Worm (Caenorhabditis elegans) whole organism, mixed stage, embryonic: ENCODE results near the gene B0284.3.

Experiments
- M03D4.4 ChIP-seq: sonication (generic microtip); optimal IDR thresholded peaks from 2 replicates; lab custom pipeline; 2017; ENCODE audit warnings: mild to moderate bottlenecking, missing genetic modification characterization, missing compliant biosample characterization
- bed-3 ChIP-seq: fragments of 200-800 bp; sonication (Bioruptor generic); optimal IDR thresholded peaks from 3 replicates; lab custom pipeline; 2018; ENCODE audit warnings: mild to moderate bottlenecking, missing genetic modification characterization, moderate library complexity, missing compliant biosample characterization
- blmp-1 ChIP-seq: fragments of 150-350 bp; optimal IDR thresholded peaks from 2 replicates; lab custom pipeline; 2014; ENCODE audit warnings: missing biosample characterization, missing genetic modification characterization
- ceh-39 ChIP-seq: fragments of 150-350 bp; optimal IDR thresholded peaks from 2 replicates; lab custom pipeline; 2014; ENCODE audit warnings: missing biosample characterization, missing genetic modification characterization
- ceh-43 ChIP-seq: fragments of 200-800 bp; sonication (Bioruptor generic); optimal IDR thresholded peaks from 2 replicates; lab custom pipeline; 2018; ENCODE audit warnings: mild to moderate bottlenecking, missing genetic modification characterization, moderate library complexity, missing compliant biosample characterization
- ceh-83 ChIP-seq: fragments of 200-800 bp; sonication (Bioruptor generic); optimal IDR thresholded peaks from 2 replicates; lab custom pipeline; 2018; ENCODE audit warnings: mild to moderate bottlenecking, missing genetic modification characterization, missing compliant biosample characterization
- ces-1 ChIP-seq: fragments of 150-350 bp; optimal IDR thresholded peaks from 2 replicates; lab custom pipeline; 2014; ENCODE audit warnings: missing biosample characterization, missing genetic modification reagents, missing genetic modification characterization
- cnd-1 ChIP-seq: fragments of 200-800 bp; sonication (Bioruptor generic); optimal IDR thresholded peaks from 2 replicates; lab custom pipeline; 2018; ENCODE audit warnings: mild to moderate bottlenecking, missing genetic modification characterization, missing compliant biosample characterization
- drap-1 ChIP-seq: fragments of 200-800 bp; sonication (Bioruptor generic); optimal IDR thresholded peaks from 3 replicates; lab custom pipeline; 2018; ENCODE audit warnings: mild to moderate bottlenecking, missing genetic modification characterization, missing compliant biosample characterization
- elt-1 ChIP-seq: sonication (generic microtip); optimal IDR thresholded peaks from 2 replicates; lab custom pipeline; 2017; ENCODE audit warnings: missing genetic modification characterization, mild to moderate bottlenecking, missing compliant biosample characterization, antibody characterized with exemption, moderate library complexity, borderline replicate concordance; ENCODE audit not compliant: insufficient read depth
- elt-3 ChIP-seq: fragments of 150-350 bp; optimal IDR thresholded peaks from 2 replicates; lab custom pipeline; 2014; ENCODE audit warnings: missing biosample characterization, missing genetic modification characterization
- flh-1 ChIP-seq: fragments of 200-800 bp; sonication (Bioruptor generic); optimal IDR thresholded peaks from 2 replicates; lab custom pipeline; 2018; ENCODE audit warnings: mild to moderate bottlenecking, missing genetic modification characterization, moderate library complexity, missing compliant biosample characterization
- ham-2 ChIP-seq: fragments of 200-800 bp; sonication (Bioruptor generic); optimal IDR thresholded peaks from 2 replicates; lab custom pipeline; 2018; ENCODE audit warnings: mild to moderate bottlenecking, missing genetic modification characterization, missing compliant biosample characterization
- lin-13 ChIP-seq: fragments of 150-350 bp; optimal IDR thresholded peaks from 2 replicates; lab custom pipeline; 2014; ENCODE audit warnings: missing biosample characterization, missing genetic modification characterization
- lin-32 ChIP-seq: fragments of 200-800 bp; sonication (Bioruptor generic); optimal IDR thresholded peaks from 2 replicates; lab custom pipeline; 2018; ENCODE audit warnings: mild to moderate bottlenecking, missing genetic modification characterization, missing compliant biosample characterization
- mab-5 ChIP-seq: fragments of 150-350 bp; optimal IDR thresholded peaks from 2 replicates; lab custom pipeline; 2014; ENCODE audit warnings: missing biosample characterization, missing genetic modification characterization
- mls-2 ChIP-seq: sonication (generic microtip); optimal IDR thresholded peaks from 2 replicates; lab custom pipeline; 2016; ENCODE audit warnings: mild to moderate bottlenecking, missing genetic modification characterization, moderate library complexity, missing compliant biosample characterization
- nhr-12 ChIP-seq: fragments of 150-350 bp; optimal IDR thresholded peaks from 2 replicates; lab custom pipeline; 2014; ENCODE audit warnings: missing biosample characterization, missing genetic modification characterization
- nhr-2 ChIP-seq: fragments of 150-350 bp; optimal IDR thresholded peaks from 2 replicates; lab custom pipeline; 2014; ENCODE audit warnings: missing biosample characterization, missing genetic modification characterization
- nhr-237 ChIP-seq: fragments of 150-350 bp; optimal IDR thresholded peaks from 2 replicates; lab custom pipeline; 2014; ENCODE audit warnings: missing biosample characterization, missing genetic modification characterization
- nhr-28 ChIP-seq: fragments of 150-350 bp; optimal IDR thresholded peaks from 2 replicates; lab custom pipeline; 2014; ENCODE audit warnings: missing biosample characterization, missing genetic modification characterization
- pha-4 ChIP-seq: fragments of 150-350 bp; optimal IDR thresholded peaks from 2 replicates; lab custom pipeline; 2018; ENCODE audit warnings: missing biosample characterization, missing genetic modification reagents, missing genetic modification characterization
- sem-2 ChIP-seq: fragments of 200-800 bp; sonication (Bioruptor generic); optimal IDR thresholded peaks from 2 replicates; lab custom pipeline; 2018; ENCODE audit warnings: mild to moderate bottlenecking, missing genetic modification characterization, missing compliant biosample characterization
- sptf-1 ChIP-seq: sonication (generic microtip); optimal IDR thresholded peaks from 2 replicates; lab custom pipeline; 2017; ENCODE audit warnings: mild to moderate bottlenecking, missing genetic modification characterization, moderate library complexity, missing compliant biosample characterization
- tbx-8 ChIP-seq: fragments of 200-800 bp; sonication (Bioruptor generic); optimal IDR thresholded peaks from 2 replicates; lab custom pipeline; 2018; ENCODE audit warnings: mild to moderate bottlenecking, missing genetic modification characterization, moderate library complexity, missing compliant biosample characterization
- unc-120 ChIP-seq: sonication (generic microtip); optimal IDR thresholded peaks from 2 replicates; lab custom pipeline; 2017; ENCODE audit warnings: missing genetic modification characterization, missing compliant biosample characterization; ENCODE audit not compliant: poor library complexity, severe bottlenecking
- unc-39 ChIP-seq: fragments of 150-350 bp; optimal IDR thresholded peaks from 2 replicates; lab custom pipeline; 2014; ENCODE audit warnings: missing biosample characterization, missing genetic modification characterization
- ztf-11 ChIP-seq: fragments of 150-350 bp; optimal IDR thresholded peaks from 2 replicates; lab custom pipeline; 2014; ENCODE audit warnings: missing biosample characterization, missing genetic modification characterization

The B0284.3 gene

ce11 chrIII:4398463-4398862 is 18.8 kb upstream of the B0284.3 start, which contains the start of gene R07E5.6:
Gene R07E5.6 (plus strand): TSS chrIII:4398763.
- TF ChIP-seq ceh-83 (GFP tag; lab: Kevin White, UChicago) (no peak), unc-120 (tag; lab: Kevin White, UChicago) (no peak), nhr-12 (tag; lab: Kevin White, UChicago) (no peak), elt-1 (no peak), elt-3 (tag; lab: Kevin White, UChicago) (no peak), mab-5 (tag; lab: Kevin White, UChicago) (no peak), ztf-11 (tag; lab: Kevin White, UChicago) (no peak), pha-4 (tag; lab: Kevin White, UChicago) (no peak), lin-32 (GFP tag; lab: Kevin White, UChicago) (no peak), ceh-39 (no peak), sem-2 (GFP tag; lab: Kevin White, UChicago) (no peak)

- TF ChIP-seq ztf-11 (tag; lab: Kevin White, UChicago) (no peak), lin-13 (no peak), lin-32 (GFP tag; lab: Kevin White, UChicago) (no peak), nhr-237 (tag; lab: Kevin White, UChicago) (no peak), cnd-1 (tag; lab: Kevin White, UChicago) (no peak), sptf-1 (tag; lab: Kevin White, UChicago) (no peak), bed-3 (GFP tag; lab: Kevin White, UChicago) (no peak), ceh-83 (GFP tag; lab: Kevin White, UChicago) (no peak), elt-3 (tag; lab: Kevin White, UChicago) (no peak), tbx-8 (GFP tag; lab: Kevin White, UChicago) (no peak), blmp-1 (tag; lab: Kevin White, UChicago) (no peak), ham-2 (GFP tag; lab: Kevin White, UChicago) (no peak), ceh-43 (no peak), drap-1 (GFP tag; lab: Kevin White, UChicago) (no peak)
These were observed 17.5 kb upstream of the B0284.3 start, which contains the start of gene R07E5.5 for ce11 chrIII:4397115-4397514. Gene R07E5.5 (plus strand): TSS chrIII:4397415.

ce11 chrIII:4395857-4396256 is 16.2 kb upstream of the B0284.3 start:
- TF ChIP-seq lin-32 (GFP tag; lab: Kevin White, UChicago) (no peak), elt-1 (no peak), drap-1 (GFP tag; lab: Kevin White, UChicago) (no peak), cnd-1 (tag; lab: Kevin White, UChicago) (no peak), M03D4.4 (tag; lab: Kevin White, UChicago) (no peak), unc-39 (tag; lab: Kevin White, UChicago) (no peak), tbx-8 (GFP tag; lab: Kevin White, UChicago) (no peak), nhr-2 (tag; lab: Kevin White, UChicago) (no peak), flh-1 (GFP tag; lab: Kevin White, UChicago) (no peak), ham-2 (GFP tag; lab: Kevin White, UChicago) (no peak), blmp-1 (tag; lab: Kevin White, UChicago) (no peak), ztf-11 (tag; lab: Kevin White, UChicago) (no peak), mab-5 (tag; lab: Kevin White, UChicago) (no peak), ceh-39 (no peak), pha-4 (tag; lab: Kevin White, UChicago) (no peak)

ce11 chrIII:4394496-4394895 is 14.9 kb upstream of the B0284.3 start, which contains the start of gene R07E5.4:
Gene R07E5.4 (plus strand): TSS chrIII:4394796.
- no peak for TF ChIP-seq ces-1
- no peak for TF ChIP-seq nhr-2 (tag; lab: Kevin White, UChicago)
- no peak for TF ChIP-seq ceh-39
- TF ChIP-seq, all 35 proteins: peak for 0

ce11 chrIII:4391938-4392337 is 12.3 kb upstream of the B0284.3 start:
- peak; percentile 63 for TF ChIP-seq elt-1
- TF ChIP-seq elt-3 (tag; lab: Kevin White, UChicago): no peak
- TF ChIP-seq ceh-83 (GFP tag; lab: Kevin White, UChicago): no peak
- no peak for TF ChIP-seq pha-4 (tag; lab: Kevin White, UChicago)
- TF ChIP-seq sptf-1 (tag; lab: Kevin White, UChicago): no peak

ce11 chrIII:4391319-4391718 is 11.7 kb upstream of the B0284.3 start:
- TF ChIP-seq mls-2 (tag; lab: Kevin White, UChicago) (no peak), nhr-28 (tag; lab: Kevin White, UChicago) (no peak), ces-1 (no peak), nhr-12 (tag; lab: Kevin White, UChicago) (no peak)
